Fruit fly (Drosophila melanogaster) whole organism, embryonic: Measurements from ENCODE around the gene Prm.

Experiments
- B-H1 ChIP-seq: fragments of 200-800 bp; sonication (Bioruptor generic); IDR thresholded peaks from 3 replicates; pipeline ENCODE4 v1.3.6; 2022; ENCODE audit warnings: missing biosample characterization, missing genetic modification characterization
- CG12104 ChIP-seq: fragments of 200-800 bp; sonication (Bioruptor generic); optimal IDR thresholded peaks from 3 replicates; lab custom pipeline; 2016; ENCODE audit warnings: missing biosample characterization, missing genetic modification characterization
- CG14667 ChIP-seq: fragments of 200-800 bp; sonication (Bioruptor generic); IDR thresholded peaks from 2 replicates; pipeline ENCODE4 v1.3.6; 2022; ENCODE audit warnings: missing biosample characterization, missing genetic modification characterization
- CG15073 ChIP-seq: fragments of 200-800 bp; sonication (Bioruptor generic); optimal IDR thresholded peaks from 2 replicates; lab custom pipeline; 2016; ENCODE audit warnings: missing biosample characterization, missing genetic modification characterization
- CG18011 ChIP-seq: fragments of 200-800 bp; sonication (Bioruptor generic); optimal IDR thresholded peaks from 2 replicates; lab custom pipeline; 2017; ENCODE audit warnings: missing biosample characterization, missing genetic modification characterization, mild to moderate bottlenecking, moderate library complexity, missing genotype
- CG18619 ChIP-seq: fragments of 200-800 bp; sonication (Bioruptor generic); optimal IDR thresholded peaks from 3 replicates; lab custom pipeline; 2017; ENCODE audit warnings: missing biosample characterization, mild to moderate bottlenecking, missing genetic modification characterization
- CG32532 ChIP-seq: fragments of 200-800 bp; sonication (Bioruptor generic); IDR thresholded peaks from 2 replicates; pipeline ENCODE4 v1.3.6; 2022; ENCODE audit warnings: missing biosample characterization, missing genetic modification characterization
- CG33213 ChIP-seq: fragments of 200-800 bp; sonication (Bioruptor generic); optimal IDR thresholded peaks from 3 replicates; lab custom pipeline; 2016; ENCODE audit warnings: missing biosample characterization, missing genetic modification characterization
- CG3407 ChIP-seq: fragments of 200-800 bp; sonication (Bioruptor generic); optimal IDR thresholded peaks from 2 replicates; lab custom pipeline; 2018; ENCODE audit warnings: missing biosample characterization, mild to moderate bottlenecking, missing genetic modification characterization
- CG4424 ChIP-seq: fragments of 200-800 bp; sonication (Bioruptor generic); optimal IDR thresholded peaks from 3 replicates; lab custom pipeline; 2016; ENCODE audit warnings: missing biosample characterization, missing genetic modification characterization
- CG4730 ChIP-seq: fragments of 200-800 bp; sonication (Bioruptor generic); IDR thresholded peaks from 2 replicates; pipeline ENCODE4 v1.3.6; 2022; ENCODE audit warnings: missing biosample characterization, missing genetic modification characterization
- CG6813 ChIP-seq: fragments of 200-800 bp; sonication (Bioruptor generic); optimal IDR thresholded peaks from 2 replicates; lab custom pipeline; 2017; ENCODE audit warnings: missing biosample characterization, missing genetic modification characterization, mild to moderate bottlenecking, moderate library complexity, missing genetic modification reagents
- CG6854 ChIP-seq: fragments of 200-800 bp; sonication (Bioruptor generic); optimal IDR thresholded peaks from 3 replicates; lab custom pipeline; 2017; ENCODE audit warnings: missing biosample characterization, mild to moderate bottlenecking, missing genetic modification characterization
- CG7271 ChIP-seq: fragments of 200-800 bp; sonication (Bioruptor generic); optimal IDR thresholded peaks from 2 replicates; lab custom pipeline; 2018; ENCODE audit warnings: missing biosample characterization, mild to moderate bottlenecking, missing genetic modification characterization, moderate library complexity
- D19A ChIP-seq: fragments of 200-800 bp; optimal IDR thresholded peaks from 3 replicates; lab custom pipeline; 2019; ENCODE audit warnings: missing biosample characterization, mild to moderate bottlenecking, missing genetic modification characterization, moderate library complexity
- Dfd ChIP-seq, 2 experiments: fragments of >200 bp; optimal IDR thresholded peaks; 2 replicates each; lab custom pipeline; 2017; ENCODE audit warnings: missing biosample characterization in 2 of 2, missing genetic modification characterization in 2 of 2
- E2f1 ChIP-seq: fragments of 200-800 bp; sonication (Bioruptor generic); IDR thresholded peaks from 2 replicates; pipeline ENCODE4 v1.3.6; 2022; ENCODE audit warnings: missing biosample characterization, missing genetic modification characterization
- Gug ChIP-seq: fragments of 200-800 bp; sonication (Bioruptor generic); IDR thresholded peaks from 4 replicates; pipeline ENCODE4 v1.3.6; 2022; ENCODE audit warnings: missing biosample characterization, missing genetic modification characterization
- H15 ChIP-seq: fragments of 200-800 bp; sonication (Bioruptor generic); IDR thresholded peaks from 3 replicates; pipeline ENCODE4 v1.3.6; 2022; ENCODE audit warnings: missing biosample characterization, missing genetic modification characterization
- Hmr ChIP-seq: fragments of 200-800 bp; sonication (Bioruptor generic); optimal IDR thresholded peaks from 3 replicates; lab custom pipeline; 2017; ENCODE audit warnings: mild to moderate bottlenecking, missing biosample characterization, missing genetic modification reagents, missing genetic modification characterization
- Hr3 ChIP-seq: fragments of 200-800 bp; sonication (Bioruptor generic); optimal IDR thresholded peaks from 3 replicates; lab custom pipeline; 2016; ENCODE audit warnings: missing biosample characterization, missing genetic modification characterization
- Hsf ChIP-seq: fragments of 200-800 bp; sonication (Bioruptor generic); optimal IDR thresholded peaks from 3 replicates; lab custom pipeline; 2016; ENCODE audit warnings: missing biosample characterization, missing genetic modification characterization
- Lhr ChIP-seq: fragments of 200-800 bp; sonication (Bioruptor generic); optimal IDR thresholded peaks from 3 replicates; lab custom pipeline; 2017; ENCODE audit warnings: mild to moderate bottlenecking, missing biosample characterization, missing genetic modification reagents, missing genetic modification characterization
- Lpt ChIP-seq: fragments of >200 bp; optimal IDR thresholded peaks from 2 replicates; lab custom pipeline; 2018; ENCODE audit warnings: missing biosample characterization, missing genetic modification characterization
- NFAT ChIP-seq: fragments of 200-800 bp; sonication (Bioruptor generic); IDR thresholded peaks from 2 replicates; pipeline ENCODE4 v1.3.6; 2022; ENCODE audit warnings: missing biosample characterization, missing genetic modification characterization
- Nf-YA ChIP-seq: fragments of 200-800 bp; sonication (Bioruptor generic); IDR thresholded peaks from 2 replicates; pipeline ENCODE4 v1.3.6; 2022; ENCODE audit warnings: missing biosample characterization, missing genetic modification characterization
- Nf-YC ChIP-seq: fragments of 200-800 bp; optimal IDR thresholded peaks from 3 replicates; lab custom pipeline; 2019; ENCODE audit warnings: missing biosample characterization, mild to moderate bottlenecking, missing genetic modification characterization, moderate library complexity
- Six4 ChIP-seq: fragments of 200-800 bp; sonication (Bioruptor generic); optimal IDR thresholded peaks from 2 replicates; lab custom pipeline; 2016; ENCODE audit warnings: missing biosample characterization, missing genetic modification characterization
- Spps ChIP-seq: fragments of 200-800 bp; sonication (Bioruptor generic); optimal IDR thresholded peaks from 2 replicates; lab custom pipeline; 2018; ENCODE audit warnings: missing biosample characterization, mild to moderate bottlenecking, missing genetic modification characterization
- abd-A ChIP-seq: fragments of 200-800 bp; sonication (Bioruptor generic); optimal IDR thresholded peaks from 3 replicates; lab custom pipeline; 2019; ENCODE audit warnings: missing biosample characterization, mild to moderate bottlenecking, missing genetic modification characterization, moderate library complexity
- az2 ChIP-seq: fragments of 200-800 bp; sonication (Bioruptor generic); optimal IDR thresholded peaks from 3 replicates; lab custom pipeline; 2016; ENCODE audit warnings: missing biosample characterization, missing genetic modification characterization
- bowl ChIP-seq: fragments of 200-800 bp; sonication (Bioruptor generic); IDR thresholded peaks from 2 replicates; pipeline ENCODE4 v1.3.6; 2022; ENCODE audit warnings: missing biosample characterization, missing genetic modification characterization
- bsh ChIP-seq, 2 experiments: fragments of 200-800 bp; sonication (Bioruptor generic); optimal IDR thresholded peaks; 2 replicates each; lab custom pipeline; 2017 to 2018; ENCODE audit warnings: mild to moderate bottlenecking in 2 of 2, missing biosample characterization in 2 of 2, missing genetic modification characterization in 2 of 2, moderate library complexity in 1 of 2
- cas ChIP-seq: fragments of 200-800 bp; sonication (Bioruptor generic); IDR thresholded peaks from 2 replicates; pipeline ENCODE4 v1.3.6; 2022; ENCODE audit warnings: missing biosample characterization, missing genetic modification characterization
- chm ChIP-seq: fragments of 200-800 bp; sonication (Bioruptor generic); IDR thresholded peaks from 2 replicates; pipeline ENCODE4 v1.3.6; 2022; ENCODE audit warnings: missing biosample characterization, missing genetic modification characterization
- ems ChIP-seq: fragments of 200-800 bp; sonication (Bioruptor generic); optimal IDR thresholded peaks from 3 replicates; lab custom pipeline; 2016; ENCODE audit warnings: missing biosample characterization, missing genetic modification characterization
- esg ChIP-seq: fragments of 200-800 bp; sonication (Bioruptor generic); conservative IDR thresholded peaks from 2 replicates; pipeline ENCODE4 v1.3.6; 2022; ENCODE audit warnings: missing biosample characterization, missing genetic modification characterization
- eyg ChIP-seq: fragments of 200-800 bp; sonication (Bioruptor generic); optimal IDR thresholded peaks from 3 replicates; lab custom pipeline; 2016; ENCODE audit warnings: missing biosample characterization, missing genetic modification characterization
- gsb-n ChIP-seq: fragments of 200-800 bp; sonication (Bioruptor generic); optimal IDR thresholded peaks from 3 replicates; lab custom pipeline; 2018; ENCODE audit warnings: missing biosample characterization, mild to moderate bottlenecking, missing genetic modification characterization
- hkb ChIP-seq, 2 experiments: fragments of 200-800 bp in 1 of 2; fragments of >200 bp in 1 of 2; sonication (Bioruptor generic) in 1 of 2; IDR thresholded peaks in 1 of 2; optimal IDR thresholded peaks in 1 of 2; 2 replicates each; pipeline versions ENCODE4 v1.3.6 to Lab custom; 2017 to 2022; ENCODE audit warnings: missing biosample characterization in 1 of 2, missing genetic modification characterization in 1 of 2
- kay ChIP-seq: fragments of 200-800 bp; sonication (Bioruptor generic); optimal IDR thresholded peaks from 2 replicates; lab custom pipeline; 2016; ENCODE audit warnings: missing biosample characterization, missing genetic modification characterization
- mirr ChIP-seq: fragments of 200-800 bp; sonication (Bioruptor generic); optimal IDR thresholded peaks from 3 replicates; lab custom pipeline; 2018; ENCODE audit warnings: missing biosample characterization, mild to moderate bottlenecking, missing genetic modification characterization
- pho ChIP-seq: fragments of 200-800 bp; sonication (Bioruptor generic); optimal IDR thresholded peaks from 2 replicates; lab custom pipeline; 2016; ENCODE audit warnings: missing biosample characterization, missing genetic modification characterization
- pita ChIP-seq: fragments of 200-800 bp; sonication (Bioruptor generic); optimal IDR thresholded peaks from 2 replicates; lab custom pipeline; 2017; ENCODE audit warnings: missing biosample characterization, mild to moderate bottlenecking, missing genetic modification characterization
- pum ChIP-seq: fragments of 200-800 bp; sonication (Bioruptor generic); optimal IDR thresholded peaks from 2 replicates; lab custom pipeline; 2016; ENCODE audit warnings: missing biosample characterization, missing genetic modification characterization
- sd ChIP-seq: fragments of 200-800 bp; sonication (Bioruptor generic); optimal IDR thresholded peaks from 3 replicates; lab custom pipeline; 2018; ENCODE audit warnings: missing biosample characterization, mild to moderate bottlenecking, missing genetic modification characterization, moderate library complexity
- shn ChIP-seq: fragments of 200-800 bp; sonication (Bioruptor generic); optimal IDR thresholded peaks from 3 replicates; lab custom pipeline; 2016; ENCODE audit warnings: missing biosample characterization, missing genetic modification characterization
- sima ChIP-seq: fragments of 200-800 bp; sonication (Bioruptor generic); optimal IDR thresholded peaks from 2 replicates; lab custom pipeline; 2016; ENCODE audit warnings: missing biosample characterization, missing genetic modification characterization
- sob ChIP-seq: fragments of 200-800 bp; sonication (Bioruptor generic); IDR thresholded peaks from 2 replicates; pipeline ENCODE4 v1.3.6; 2022; ENCODE audit warnings: missing biosample characterization, missing genetic modification characterization
- unpg ChIP-seq: fragments of 200-800 bp; sonication (Bioruptor generic); optimal IDR thresholded peaks from 3 replicates; lab custom pipeline; 2018; ENCODE audit warnings: missing biosample characterization, mild to moderate bottlenecking, missing genetic modification characterization, moderate library complexity
- z ChIP-seq: fragments of 200-800 bp; sonication (Bioruptor generic); IDR thresholded peaks from 3 replicates; pipeline ENCODE4 v1.3.6; 2022; ENCODE audit warnings: missing biosample characterization, missing genetic modification characterization
- zfh1 ChIP-seq: fragments of 200-800 bp; sonication (Bioruptor generic); IDR thresholded peaks from 3 replicates; pipeline ENCODE4 v1.3.6; 2022; ENCODE audit warnings: missing biosample characterization, missing genetic modification characterization

The Prm gene

dm6 chr3L:8748839-8749238 is 3.7 kb upstream of the Prm start (continued):
- TF ChIP-seq kay (no peak), E2f1 (GFP tag; lab: Robert Waterston, UW) (0 out of 2 replicates have a peak, but pooled peaks have one; percentile 11), bowl (no peak), Gug (GFP tag; lab: Robert Waterston, UW) (0 out of 4 replicates have a peak, but pooled peaks have one; percentile 55), CG4730 (GFP tag; lab: Robert Waterston, UW) (peak; percentile 50), NFAT (peak; percentile 86), Lpt (GFP tag; lab: Kevin White, UChicago) (no peak), Nf-YC (no peak), CG4424 (GFP tag; lab: Kevin White, UChicago) (peak; percentile 9), pum (no peak), az2 (GFP tag; lab: Kevin White, UChicago) (peak; percentile 46), mirr (GFP tag; lab: Kevin White, UChicago) (no peak), sd (tag; lab: Kevin White, UChicago) (no peak), pita (GFP tag; lab: Kevin White, UChicago) (peak; percentile 54), Hr3 (peak; percentile 1), z (GFP tag; lab: Robert Waterston, UW) (no peak), CG15073 (GFP tag; lab: Kevin White, UChicago) (no peak), pho (GFP tag; lab: Kevin White, UChicago) (no peak), CG18011 (no peak), unpg (GFP tag; lab: Kevin White, UChicago) (no peak), eyg (GFP tag; lab: Kevin White, UChicago) (no peak), CG7271 (tag; lab: Kevin White, UChicago) (no peak), Six4 (GFP tag; lab: Kevin White, UChicago) (no peak), esg (GFP tag; lab: Robert Waterston, UW) (no peak), Spps (tag; lab: Kevin White, UChicago) (no peak), CG6813 (GFP tag; lab: Kevin White, UChicago) (no peak), Hmr (GFP tag; lab: Kevin White, UChicago) (no peak), sima (no peak), shn (GFP tag; lab: Kevin White, UChicago) (no peak), D19A (no peak), CG6854 (GFP tag; lab: Kevin White, UChicago) (no peak), cas (no peak), sob (GFP tag; lab: Robert Waterston, UW) (peak; percentile 51; the same call in 1 of the 2 replicates), Lhr (GFP tag; lab: Kevin White, UChicago) (peak; percentile 31), Hsf (GFP tag; lab: Kevin White, UChicago) (peak; percentile 51), B-H1 (peak; percentile 28; the same call in 1 of the 3 replicates), gsb-n (no peak), CG33213 (GFP tag; lab: Kevin White, UChicago) (peak; percentile 25), zfh1 (GFP tag; lab: Robert Waterston, UW) (peak; percentile 43; the same call in 1 of the 3 replicates), H15 (peak; percentile 43; the same call in 1 of the 3 replicates), CG3407 (GFP tag; lab: Kevin White, UChicago) (no peak), Dfd (GFP tag; optimal IDR thresholded peaks at IDR 0.05; lab: Kevin White, UChicago) (no peak), abd-A (tag; lab: Kevin White, UChicago) (no peak), bsh (GFP tag; optimal IDR thresholded peaks at IDR 0.05; lab: Kevin White, UChicago) (no peak), hkb (optimal IDR thresholded peaks at IDR 0.05; lab: Kevin White, UChicago) (no peak), hkb (GFP tag; IDR thresholded peaks at IDR 0.05; lab: Robert Waterston, UW) (no peak), Nf-YA (GFP tag; lab: Robert Waterston, UW) (no peak), CG12104 (GFP tag; lab: Kevin White, UChicago) (no peak), CG18619 (no peak), chm (GFP tag; lab: Robert Waterston, UW) (no peak), CG32532 (GFP tag; lab: Robert Waterston, UW) (peak; percentile 79), ems (no peak), CG14667 (GFP tag; lab: Robert Waterston, UW) (0 out of 2 replicates have a peak, but pooled peaks have one; percentile 15)
